Fruit fly (Drosophila melanogaster): ENCODE results near the gene laf.
A peak's percentile ranks its signal among the peaks of the same experiment; 100 is the strongest.

The laf gene

dm6 chr3R:4835315-4835714 is 43.0 kb downstream of the laf start (continued):
- TF ChIP-seq wdn (GFP tag; IDR thresholded peaks at IDR 0.05) (no peak), CG4360 (GFP tag; IDR thresholded peaks at IDR 0.05) (peak; percentile 92), pros (GFP tag; optimal IDR thresholded peaks at IDR 0.05) (no peak)

dm6 chr3R:4833636-4834035 is 44.7 kb downstream of the laf start:
- TF ChIP-seq CG43689 (GFP tag; IDR thresholded peaks at IDR 0.05) (no peak), CG18619 (GFP tag; optimal IDR thresholded peaks at IDR 0.05) (no peak), CG31441 (GFP tag; IDR thresholded peaks at IDR 0.05) (no peak), sens (GFP tag) (peak; percentile 53), CG12104 (GFP tag; optimal IDR thresholded peaks at IDR 0.05) (no peak), ap (GFP tag; IDR thresholded peaks at IDR 0.05) (no peak), CG14050 (GFP tag; IDR thresholded peaks at IDR 0.05) (no peak), dmrt11E (tag; optimal IDR thresholded peaks at IDR 0.05) (no peak), jing (GFP tag; optimal IDR thresholded peaks at IDR 0.05) (no peak), Deaf1 (tag; optimal IDR thresholded peaks at IDR 0.05) (no peak), bab2 (GFP tag; optimal IDR thresholded peaks at IDR 0.05) (no peak), sens-2 (GFP tag; IDR thresholded peaks at IDR 0.05) (no peak), CG30431 (GFP tag; optimal IDR thresholded peaks at IDR 0.05) (no peak), CG1529 (GFP tag; optimal IDR thresholded peaks at IDR 0.05) (no peak), gcm (GFP tag; optimal IDR thresholded peaks at IDR 0.05) (no peak), CG7745 (tag; optimal IDR thresholded peaks at IDR 0.05) (no peak), corto (GFP tag; optimal IDR thresholded peaks at IDR 0.05) (no peak), en (GFP tag; optimal IDR thresholded peaks at IDR 0.05) (no peak), vvl (GFP tag; IDR thresholded peaks at IDR 0.05) (no peak), CkIIα-i1 (GFP tag; IDR thresholded peaks at IDR 0.05) (no peak), CG1602 (GFP tag; optimal IDR thresholded peaks at IDR 0.05) (no peak), kni (GFP tag; optimal IDR thresholded peaks at IDR 0.05) (no peak), nau (GFP tag; optimal IDR thresholded peaks at IDR 0.05) (no peak), dm (GFP tag; optimal IDR thresholded peaks at IDR 0.05) (no peak), chif (GFP tag; optimal IDR thresholded peaks at IDR 0.05) (peak in 1 of 2 experiments; percentile 19), Nf-YC (tag; optimal IDR thresholded peaks at IDR 0.05) (peak; percentile 83), CG6791 (GFP tag; IDR thresholded peaks at IDR 0.05; ENCODE audit: partially characterized antibody) (0 out of 3 replicates have a peak, but pooled peaks have one; percentile 11), NfI (GFP tag; optimal IDR thresholded peaks at IDR 0.05) (no peak), odd (GFP tag; optimal IDR thresholded peaks at IDR 0.05) (no peak), br (optimal IDR thresholded peaks at IDR 0.05) (no peak), chinmo (GFP tag; IDR thresholded peaks at IDR 0.05; ENCODE audit: partially characterized antibody) (no peak), stwl (tag; optimal IDR thresholded peaks at IDR 0.05) (peak; percentile 95), CG10462 (GFP tag; optimal IDR thresholded peaks at IDR 0.05) (no peak), dati (GFP tag; IDR thresholded peaks at IDR 0.05) (no peak), crol (GFP tag; IDR thresholded peaks at IDR 0.05) (peak; percentile 61), Sry-β (GFP tag; optimal IDR thresholded peaks at IDR 0.05) (no peak), trh (GFP tag; optimal IDR thresholded peaks at IDR 0.05) (no peak), Drgx (GFP tag; IDR thresholded peaks at IDR 0.05) (no peak), HHEX (GFP tag; optimal IDR thresholded peaks at IDR 0.05) (no peak), CG1832 (GFP tag; optimal IDR thresholded peaks at IDR 0.05) (peak; percentile 82), CG8388 (GFP tag; optimal IDR thresholded peaks at IDR 0.05) (no peak), Ravus (GFP tag; IDR thresholded peaks at IDR 0.05) (no peak), Lpt (GFP tag; optimal IDR thresholded peaks at IDR 0.05) (no peak), Aef1 (GFP tag; IDR thresholded peaks at IDR 0.05) (no peak), slou (GFP tag; optimal IDR thresholded peaks at IDR 0.05) (no peak), abd-A (tag; optimal IDR thresholded peaks at IDR 0.05) (no peak), her (GFP tag; optimal IDR thresholded peaks at IDR 0.05) (no peak), CG10321 (GFP tag; IDR thresholded peaks at IDR 0.05) (peak; percentile 74)

Measured in whole organism, embryonic.